Fruit fly (Drosophila melanogaster) whole organism, embryonic: ENCODE data around the gene CG45307.

Source experiments
- Ada2b ChIP-seq: fragments of 200-800 bp; sonication (Bioruptor generic); IDR thresholded peaks from 2 replicates; pipeline ENCODE4 v1.3.6; 2022; ENCODE audit warnings: missing biosample characterization, missing genetic modification characterization
- CG11085 ChIP-seq: fragments of 200-800 bp; sonication (Bioruptor generic); IDR thresholded peaks from 2 replicates; pipeline ENCODE4 v1.3.6; 2022; ENCODE audit warnings: missing biosample characterization, missing genetic modification characterization
- CG11504 ChIP-seq: fragments of 200-800 bp; sonication (Bioruptor generic); optimal IDR thresholded peaks from 3 replicates; lab custom pipeline; 2019; ENCODE audit warnings: missing biosample characterization, mild to moderate bottlenecking, missing genetic modification characterization, moderate library complexity
- CG13296 ChIP-seq: fragments of 200-800 bp; sonication (Bioruptor generic); optimal IDR thresholded peaks from 3 replicates; lab custom pipeline; 2018; ENCODE audit warnings: missing biosample characterization, mild to moderate bottlenecking, missing genetic modification characterization
- CG15514 ChIP-seq: fragments of 200-800 bp; sonication (Bioruptor generic); optimal IDR thresholded peaks from 3 replicates; lab custom pipeline; 2017; ENCODE audit warnings: missing biosample characterization, missing genetic modification characterization, mild to moderate bottlenecking, moderate library complexity, missing genetic modification reagents
- CG16813 ChIP-seq: fragments of 200-800 bp; sonication (Bioruptor generic); IDR thresholded peaks from 3 replicates; pipeline ENCODE4 v1.3.6; 2022; ENCODE audit warnings: missing biosample characterization, missing genetic modification characterization; ENCODE audit not compliant: partially characterized antibody
- CG16815 ChIP-seq: fragments of 200-800 bp; sonication (Bioruptor generic); optimal IDR thresholded peaks from 3 replicates; lab custom pipeline; 2017; ENCODE audit warnings: missing biosample characterization, mild to moderate bottlenecking, missing genetic modification characterization
- CG17829 ChIP-seq: fragments of 200-800 bp; optimal IDR thresholded peaks from 2 replicates; lab custom pipeline; 2019; ENCODE audit warnings: missing biosample characterization, mild to moderate bottlenecking, missing genetic modification characterization, moderate library complexity
- CG17912 ChIP-seq: fragments of 200-800 bp; sonication (Bioruptor generic); optimal IDR thresholded peaks from 2 replicates; lab custom pipeline; 2018; ENCODE audit warnings: missing biosample characterization, mild to moderate bottlenecking, missing genetic modification characterization
- CG18262 ChIP-seq: fragments of 200-800 bp; optimal IDR thresholded peaks from 3 replicates; lab custom pipeline; 2019; ENCODE audit warnings: missing biosample characterization, mild to moderate bottlenecking, missing genetic modification characterization, moderate library complexity
- CG18764 ChIP-seq: fragments of 200-800 bp; sonication (Bioruptor generic); optimal IDR thresholded peaks from 3 replicates; lab custom pipeline; 2016; ENCODE audit warnings: missing biosample characterization, missing genetic modification characterization
- CG3726 ChIP-seq: fragments of 200-800 bp; sonication (Bioruptor generic); IDR thresholded peaks from 3 replicates; pipeline ENCODE4, ENCODE4 v1.3.6; 2022; ENCODE audit warnings: missing biosample characterization, missing genetic modification characterization
- CG4282 ChIP-seq: fragments of 200-800 bp; sonication (Bioruptor generic); optimal IDR thresholded peaks from 2 replicates; lab custom pipeline; 2016; ENCODE audit warnings: missing biosample characterization, missing genetic modification characterization
- CG4730 ChIP-seq: fragments of 200-800 bp; sonication (Bioruptor generic); IDR thresholded peaks from 2 replicates; pipeline ENCODE4 v1.3.6; 2022; ENCODE audit warnings: missing biosample characterization, missing genetic modification characterization
- CG7357 ChIP-seq: fragments of 200-800 bp; sonication (Bioruptor generic); IDR thresholded peaks from 3 replicates; pipeline ENCODE4 v1.3.6; 2022; ENCODE audit warnings: missing biosample characterization, missing genetic modification characterization
- CkIIα-i1 ChIP-seq: fragments of 200-800 bp; sonication (Bioruptor generic); IDR thresholded peaks from 2 replicates; pipeline ENCODE4 v1.3.6; 2022; ENCODE audit warnings: missing biosample characterization, missing genetic modification characterization
- Dip2 ChIP-seq: fragments of 200-800 bp; sonication (Bioruptor generic); IDR thresholded peaks from 2 replicates; pipeline ENCODE4 v1.3.6; 2022; ENCODE audit warnings: missing biosample characterization, missing genetic modification characterization
- Dip3 ChIP-seq: fragments of 200-800 bp; sonication (Bioruptor generic); optimal IDR thresholded peaks from 3 replicates; lab custom pipeline; 2016; ENCODE audit warnings: missing biosample characterization, missing genetic modification characterization
- Ets97D ChIP-seq: fragments of 200-800 bp; sonication (Bioruptor generic); optimal IDR thresholded peaks from 3 replicates; lab custom pipeline; 2016; ENCODE audit warnings: missing biosample characterization, missing genetic modification characterization
- Fer2 ChIP-seq: fragments of 200-800 bp; sonication (Bioruptor generic); optimal IDR thresholded peaks from 2 replicates; lab custom pipeline; 2018; ENCODE audit warnings: missing biosample characterization, mild to moderate bottlenecking, missing genetic modification characterization, moderate library complexity
- Hr3 ChIP-seq: fragments of 200-800 bp; sonication (Bioruptor generic); optimal IDR thresholded peaks from 3 replicates; lab custom pipeline; 2016; ENCODE audit warnings: missing biosample characterization, missing genetic modification characterization
- Hr39 ChIP-seq: fragments of >200 bp; optimal IDR thresholded peaks from 2 replicates; lab custom pipeline; 2017
- Med ChIP-seq: fragments of 200-800 bp; sonication (Bioruptor generic); peaks from one replicate; lab custom pipeline; 2016; ENCODE audit warnings: missing biosample characterization, missing genetic modification characterization, mild to moderate bottlenecking, inconsistent platforms, moderate library complexity
- Mes4 ChIP-seq: fragments of 200-800 bp; sonication (Bioruptor generic); optimal IDR thresholded peaks from 2 replicates; lab custom pipeline; 2016; ENCODE audit warnings: missing biosample characterization, missing genetic modification characterization
- Mrtf ChIP-seq: fragments of 200-800 bp; sonication (Bioruptor generic); IDR thresholded peaks from 3 replicates; pipeline ENCODE4 v1.3.6; 2022; ENCODE audit warnings: missing biosample characterization, missing genetic modification characterization
- Nf-YC ChIP-seq: fragments of 200-800 bp; optimal IDR thresholded peaks from 3 replicates; lab custom pipeline; 2019; ENCODE audit warnings: missing biosample characterization, mild to moderate bottlenecking, missing genetic modification characterization, moderate library complexity
- Oaz ChIP-seq: fragments of 200-800 bp; sonication (Bioruptor generic); IDR thresholded peaks from 2 replicates; pipeline ENCODE4 v1.3.6; 2022; ENCODE audit warnings: missing biosample characterization, missing genetic modification characterization
- Oli ChIP-seq: fragments of 200-800 bp; sonication (Bioruptor generic); optimal IDR thresholded peaks from 2 replicates; lab custom pipeline; 2018; ENCODE audit warnings: missing biosample characterization, mild to moderate bottlenecking, missing genetic modification characterization, moderate library complexity
- Opbp ChIP-seq: fragments of 200-800 bp; sonication (Bioruptor generic); IDR thresholded peaks from 3 replicates; pipeline ENCODE4 v1.3.6; 2022; ENCODE audit warnings: missing biosample characterization, missing genetic modification characterization; ENCODE audit not compliant: partially characterized antibody
- Usf ChIP-seq: fragments of 200-800 bp; sonication (Bioruptor generic); optimal IDR thresholded peaks from 2 replicates; lab custom pipeline; 2017; ENCODE audit warnings: missing genotype, missing biosample characterization, missing genetic modification characterization
- abd-A ChIP-seq: fragments of 200-800 bp; sonication (Bioruptor generic); optimal IDR thresholded peaks from 3 replicates; lab custom pipeline; 2019; ENCODE audit warnings: missing biosample characterization, mild to moderate bottlenecking, missing genetic modification characterization, moderate library complexity
- amos ChIP-seq: fragments of 200-800 bp; sonication (Bioruptor generic); IDR thresholded peaks from 2 replicates; pipeline ENCODE4 v1.3.6; 2022; ENCODE audit warnings: missing biosample characterization, missing genetic modification characterization; ENCODE audit not compliant: partially characterized antibody
- bab2 ChIP-seq: fragments of 200-800 bp; sonication (Bioruptor generic); optimal IDR thresholded peaks from 2 replicates; lab custom pipeline; 2016; ENCODE audit warnings: missing biosample characterization, missing genetic modification characterization
- esg ChIP-seq: fragments of 200-800 bp; sonication (Bioruptor generic); conservative IDR thresholded peaks from 2 replicates; pipeline ENCODE4 v1.3.6; 2022; ENCODE audit warnings: missing biosample characterization, missing genetic modification characterization
- fd102C ChIP-seq: fragments of 200-800 bp; sonication (Bioruptor generic); optimal IDR thresholded peaks from 2 replicates; lab custom pipeline; 2018; ENCODE audit warnings: missing biosample characterization, mild to moderate bottlenecking, missing genetic modification characterization, moderate library complexity
- gcm ChIP-seq: fragments of 200-800 bp; sonication (Bioruptor generic); optimal IDR thresholded peaks from 2 replicates; lab custom pipeline; 2019; ENCODE audit warnings: missing biosample characterization, mild to moderate bottlenecking, missing genetic modification characterization, moderate library complexity
- hbn ChIP-seq: fragments of 200-800 bp; sonication (Bioruptor generic); IDR thresholded peaks from 2 replicates; pipeline ENCODE4 v1.3.6; 2022; ENCODE audit warnings: missing biosample characterization, missing genetic modification characterization; ENCODE audit not compliant: partially characterized antibody
- nau ChIP-seq: fragments of 200-800 bp; sonication (Bioruptor generic); optimal IDR thresholded peaks from 3 replicates; lab custom pipeline; 2017; ENCODE audit warnings: missing biosample characterization, mild to moderate bottlenecking, missing genetic modification characterization, missing genetic modification reagents
- odd ChIP-seq: fragments of 200-800 bp; sonication (Bioruptor generic); optimal IDR thresholded peaks from 2 replicates; lab custom pipeline; 2017; ENCODE audit warnings: missing biosample characterization, mild to moderate bottlenecking, missing genetic modification characterization
- psq ChIP-seq: fragments of 200-800 bp; sonication (Bioruptor generic); optimal IDR thresholded peaks from 2 replicates; lab custom pipeline; 2017; ENCODE audit warnings: missing biosample characterization, missing genetic modification characterization
- repo ChIP-seq: fragments of 200-800 bp; sonication (Bioruptor generic); optimal IDR thresholded peaks from 2 replicates; lab custom pipeline; 2016; ENCODE audit warnings: missing biosample characterization, missing genetic modification characterization
- salm ChIP-seq: fragments of 200-800 bp; sonication (Bioruptor generic); optimal IDR thresholded peaks from 2 replicates; lab custom pipeline; 2018; ENCODE audit warnings: missing biosample characterization, mild to moderate bottlenecking, missing genetic modification characterization
- sens ChIP-seq: fragments of 200-800 bp; sonication (Bioruptor generic); peaks from one replicate; lab custom pipeline; 2016; ENCODE audit warnings: missing biosample characterization, missing genetic modification characterization
- slbo ChIP-seq: fragments of 200-800 bp; sonication (Bioruptor generic); IDR thresholded peaks from 2 replicates; pipeline ENCODE4 v1.3.6; 2022; ENCODE audit warnings: missing biosample characterization, missing genetic modification characterization
- slou ChIP-seq: fragments of 200-800 bp; sonication (Bioruptor generic); optimal IDR thresholded peaks from 3 replicates; lab custom pipeline; 2016; ENCODE audit warnings: missing biosample characterization, missing genetic modification characterization
- sqz ChIP-seq: fragments of 200-800 bp; sonication (Bioruptor generic); optimal IDR thresholded peaks from 3 replicates; lab custom pipeline; 2018; ENCODE audit warnings: missing biosample characterization, mild to moderate bottlenecking, missing genetic modification characterization
- tll ChIP-seq, 2 experiments: fragments of 200-800 bp in 1 of 2; fragments of >200 bp in 1 of 2; sonication (Bioruptor generic) in 1 of 2; optimal IDR thresholded peaks; 2 replicates each; lab custom pipeline; 2017 to 2019; ENCODE audit warnings: missing biosample characterization in 2 of 2, missing genetic modification characterization in 2 of 2, mild to moderate bottlenecking in 1 of 2, moderate library complexity in 1 of 2
- unc-4 ChIP-seq: fragments of 200-800 bp; sonication (Bioruptor generic); IDR thresholded peaks from 2 replicates; pipeline ENCODE4 v1.3.6; 2022; ENCODE audit warnings: missing biosample characterization, missing genetic modification characterization; ENCODE audit not compliant: partially characterized antibody
- vnd ChIP-seq: fragments of 200-800 bp; sonication (Bioruptor generic); IDR thresholded peaks from 3 replicates; pipeline ENCODE4 v1.3.6; 2022; ENCODE audit warnings: missing biosample characterization, missing genetic modification characterization; ENCODE audit not compliant: partially characterized antibody

CG45307 gene

DNA sequence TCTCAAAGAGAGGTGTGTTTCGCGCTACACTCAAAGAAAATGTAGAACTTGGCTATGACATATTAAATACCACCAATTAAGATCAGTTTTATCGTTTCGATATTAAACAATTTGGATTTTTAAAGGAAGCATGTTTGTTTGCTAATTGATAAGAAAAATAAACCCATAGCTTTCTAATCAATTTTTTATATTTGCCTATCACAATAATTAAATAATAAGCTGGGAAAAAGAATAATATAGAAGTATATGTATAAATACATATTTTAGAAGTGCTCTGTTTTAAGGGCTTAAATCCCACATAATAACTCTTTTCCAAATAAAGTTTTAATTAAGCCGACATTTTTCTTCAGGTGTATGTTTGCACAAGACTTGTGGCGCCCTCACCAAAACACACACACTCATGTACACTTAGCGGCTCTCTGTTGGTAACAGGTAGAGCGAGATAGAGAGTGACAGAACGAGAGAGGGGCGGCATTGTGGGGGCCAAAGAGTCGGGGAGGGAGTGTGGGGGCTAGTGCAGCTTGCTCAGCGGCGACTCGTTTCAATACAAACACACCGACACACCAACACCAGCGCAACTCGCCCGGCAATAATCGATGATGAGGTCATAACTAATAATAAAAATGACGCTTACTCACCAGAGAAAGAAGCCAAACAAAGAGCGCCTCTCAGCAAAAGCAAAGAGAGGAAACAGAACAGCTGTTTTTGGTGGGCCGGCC is 34.1 kb downstream of the CG45307 start (continued):
- peak; percentile 91 for TF ChIP-seq gcm (GFP tag; lab: Kevin White, UChicago)
- TF ChIP-seq Oaz (GFP tag; lab: Robert Waterston, UW), result peak; percentile 8; the same call in 1 of the 2 replicates
- peak; percentile 63 for TF ChIP-seq CG15514
- no peak for TF ChIP-seq CG16813 (GFP tag; lab: Robert Waterston, UW)
- peak; percentile 71 for TF ChIP-seq CG18764
- TF ChIP-seq psq, result peak; percentile 63
- no peak for TF ChIP-seq repo (GFP tag; lab: Kevin White, UChicago)
- TF ChIP-seq Usf (GFP tag; lab: Kevin White, UChicago), result peak; percentile 75
- no peak for TF ChIP-seq CG4282 (GFP tag; lab: Kevin White, UChicago)
- peak; percentile 88 for TF ChIP-seq slbo
- peak; percentile 68 for TF ChIP-seq CG4730 (GFP tag; lab: Robert Waterston, UW)
- TF ChIP-seq hbn (GFP tag; lab: Robert Waterston, UW), result peak; percentile 20; the same call in 1 of the 2 replicates
- TF ChIP-seq CG3726 (GFP tag; lab: Robert Waterston, UW), result 0 out of 3 replicates have a peak, but pooled peaks have one; percentile 50
- TF ChIP-seq bab2 (GFP tag; lab: Kevin White, UChicago), result peak; percentile 36
- peak; percentile 88 for TF ChIP-seq CG17829 (tag; lab: Kevin White, UChicago)
- peak; percentile 84 for TF ChIP-seq slou (GFP tag; lab: Kevin White, UChicago)
- TF ChIP-seq Ets97D, result no peak
- TF ChIP-seq Hr39 (lab: Kevin White, UChicago), result no peak
- no peak for TF ChIP-seq CkIIα-i1 (GFP tag; lab: Robert Waterston, UW)
- peak; percentile 71 for TF ChIP-seq sqz (GFP tag; lab: Kevin White, UChicago)
- peak; percentile 57 for TF ChIP-seq Fer2 (tag; lab: Kevin White, UChicago)
- no peak for TF ChIP-seq fd102C
- peak; percentile 91 for TF ChIP-seq CG13296 (GFP tag; lab: Kevin White, UChicago)
- TF ChIP-seq Hr3 (GFP tag; lab: Kevin White, UChicago), result peak; percentile 92
- peak; percentile 58; the same call in 1 of the 2 replicates for TF ChIP-seq CG11085
- no peak for TF ChIP-seq tll (GFP tag; optimal IDR thresholded peaks at IDR 0.05; lab: Kevin White, UChicago)
- no peak for TF ChIP-seq Opbp (GFP tag; lab: Robert Waterston, UW)
- peak; percentile 91 for TF ChIP-seq sens (GFP tag; lab: Kevin White, UChicago)
- peak; percentile 94 for TF ChIP-seq Oli (tag; lab: Kevin White, UChicago)
- peak; percentile 54 for TF ChIP-seq CG7357
- no peak for TF ChIP-seq Dip2 (GFP tag; lab: Robert Waterston, UW)
- TF ChIP-seq unc-4 (GFP tag; lab: Robert Waterston, UW), result peak; percentile 49
- peak; percentile 85 for TF ChIP-seq CG16815 (GFP tag; lab: Kevin White, UChicago)
- peak; percentile 73; the same call in 2 of the 3 replicates for TF ChIP-seq Mrtf (GFP tag; lab: Robert Waterston, UW)
- TF ChIP-seq vnd (GFP tag; lab: Robert Waterston, UW), result no peak
- peak; percentile 95 for TF ChIP-seq CG11504 (tag; lab: Kevin White, UChicago)
- TF ChIP-seq amos (GFP tag; lab: Robert Waterston, UW), result no peak; the same call in 1 of the 2 replicates
- peak; percentile 81 for TF ChIP-seq salm (tag; lab: Kevin White, UChicago)
- TF ChIP-seq abd-A, result peak; percentile 96
- TF ChIP-seq CG17912, result no peak
- TF ChIP-seq Nf-YC (tag; lab: Kevin White, UChicago), result peak; percentile 80
- TF ChIP-seq Ada2b (GFP tag; lab: Robert Waterston, UW), result peak; percentile 76
- peak; percentile 62 for TF ChIP-seq esg
- TF ChIP-seq odd, result peak; percentile 94
- TF ChIP-seq CG18262 (tag; lab: Kevin White, UChicago), result peak; percentile 92
- TF ChIP-seq nau (GFP tag; lab: Kevin White, UChicago), result peak; percentile 89
- TF ChIP-seq Dip3 (GFP tag; lab: Kevin White, UChicago), result peak; percentile 74
- TF ChIP-seq Mes4, result peak; percentile 70
- TF ChIP-seq Med (GFP tag; lab: Kevin White, UChicago), result peak; percentile 90
